Worm (Caenorhabditis elegans): ENCODE measurements around the gene C05C8.5.
A peak's percentile ranks its signal among the peaks of the same experiment; 100 is the strongest.

Gene C05C8.5

ce11 chrV:7237133-7237532, 2.5 kb upstream of the C05C8.5 start, which contains the start of gene hyls-1 (continued):
- TF ChIP-seq ccch-3 (GFP tag; optimal IDR thresholded peaks at IDR 0.05) (no peak), C17E4.6 (GFP tag; IDR thresholded peaks at IDR 0.05) (no peak), let-607 (tag; optimal IDR thresholded peaks at IDR 0.05) (no peak), ztf-22 (GFP tag; optimal IDR thresholded peaks at IDR 0.05) (no peak), unc-62 (GFP tag; optimal IDR thresholded peaks at IDR 0.05) (no peak), egrh-3 (GFP tag; IDR thresholded peaks at IDR 0.05) (no peak), egl-18 (GFP tag; IDR thresholded peaks at IDR 0.05) (no peak), tlf-1 (GFP tag; optimal IDR thresholded peaks at IDR 0.05) (peak; percentile 63), T26A5.8 (tag; optimal IDR thresholded peaks at IDR 0.05) (no peak), sea-2 (GFP tag; IDR thresholded peaks at IDR 0.05) (no peak), F55B11.4 (tag; optimal IDR thresholded peaks at IDR 0.05; ENCODE audit: borderline replicate concordance, insufficient read depth) (no peak), him-1 (tag; optimal IDR thresholded peaks at IDR 0.05) (no peak), hlh-12 (tag; optimal IDR thresholded peaks at IDR 0.05) (no peak), mel-28 (tag; optimal IDR thresholded peaks at IDR 0.05; ENCODE audit: borderline replicate concordance) (peak; percentile 5), aptf-3 (GFP tag; IDR thresholded peaks at IDR 0.05) (no peak), ets-4 (GFP tag; optimal IDR thresholded peaks at IDR 0.05) (no peak), hsf-1 (GFP tag; IDR thresholded peaks at IDR 0.05) (peak; percentile 70), D2030.7 (GFP tag; IDR thresholded peaks at IDR 0.05) (peak; percentile 83), unc-130 (GFP tag; optimal IDR thresholded peaks at IDR 0.05) (peak; percentile 41), cebp-2 (GFP tag; IDR thresholded peaks at IDR 0.05) (no peak), pbrm-1 (GFP tag; IDR thresholded peaks at IDR 0.05) (peak; percentile 84), lin-54 (GFP tag; optimal IDR thresholded peaks at IDR 0.05) (peak; percentile 97), C06A6.2 (GFP tag; conservative IDR thresholded peaks at IDR 0.05) (peak; percentile 81), lir-1 (GFP tag; conservative IDR thresholded peaks at IDR 0.05) (no peak; the same call in 1 of the 2 replicates), nfyb-1 (GFP tag; IDR thresholded peaks at IDR 0.05) (peak; percentile 78), ztf-25 (GFP tag; IDR thresholded peaks at IDR 0.05) (no peak), ceh-58 (GFP tag; IDR thresholded peaks at IDR 0.05) (no peak), ceh-40 (GFP tag; IDR thresholded peaks at IDR 0.05) (no peak), gei-17 (GFP tag; optimal IDR thresholded peaks at IDR 0.05) (no peak), ztf-28 (GFP tag; IDR thresholded peaks at IDR 0.05) (no peak), madf-6 (GFP tag; IDR thresholded peaks at IDR 0.05) (peak; percentile 88), F37B4.10 (GFP tag; IDR thresholded peaks at IDR 0.05) (no peak), somi-1 (GFP tag; optimal IDR thresholded peaks at IDR 0.05) (no peak), dpl-1 (GFP tag; optimal IDR thresholded peaks at IDR 0.05) (peak; percentile 85), repo-1 (tag; optimal IDR thresholded peaks at IDR 0.05) (no peak), fkh-3 (tag; optimal IDR thresholded peaks at IDR 0.05) (no peak), akir-1 (GFP tag; optimal IDR thresholded peaks at IDR 0.05) (no peak), K12H6.12 (tag; optimal IDR thresholded peaks at IDR 0.05) (peak; percentile 3), hlh-26 (GFP tag; conservative IDR thresholded peaks at IDR 0.05) (no peak)

- no peak for TF ChIP-seq D2030.7 (GFP tag; IDR thresholded peaks at IDR 0.05)
- TF ChIP-seq F37B4.10 (GFP tag; IDR thresholded peaks at IDR 0.05), result no peak
- TF ChIP-seq hlh-12 (tag; optimal IDR thresholded peaks at IDR 0.05), result no peak
- TF ChIP-seq ceh-58 (GFP tag; IDR thresholded peaks at IDR 0.05), result no peak
- no peak for TF ChIP-seq ekl-4 (GFP tag; IDR thresholded peaks at IDR 0.05)
- no peak for TF ChIP-seq ceh-27 (GFP tag; optimal IDR thresholded peaks at IDR 0.05)
- TF ChIP-seq K11D2.4 (GFP tag; IDR thresholded peaks at IDR 0.05), result no peak
- no peak for TF ChIP-seq attf-6 (GFP tag; IDR thresholded peaks at IDR 0.05)
- no peak for TF ChIP-seq pha-4 (tag; optimal IDR thresholded peaks at IDR 0.05)
- TF ChIP-seq somi-1 (GFP tag; optimal IDR thresholded peaks at IDR 0.05), result no peak
Observed at ce11 chrV:7237094-7237132, 2.3 kb upstream of the C05C8.5 start, which contains the start of gene hpo-9. Gene hpo-9, minus strand, starts transcription at chrV:7237130.

All from whole organism, young adult.